Fruit fly (Drosophila melanogaster) S2 (cell line): ENCODE measurements around the gene CG18662.

Experiments
- CG8478 ChIP-seq: fragments of >200 bp; optimal IDR thresholded peaks from 2 replicates; lab custom pipeline; 2018
- CTCF ChIP-seq, 2 experiments: fragments of >200 bp; optimal IDR thresholded peaks; 2 replicates each; lab custom pipeline; 2018

DNA sequence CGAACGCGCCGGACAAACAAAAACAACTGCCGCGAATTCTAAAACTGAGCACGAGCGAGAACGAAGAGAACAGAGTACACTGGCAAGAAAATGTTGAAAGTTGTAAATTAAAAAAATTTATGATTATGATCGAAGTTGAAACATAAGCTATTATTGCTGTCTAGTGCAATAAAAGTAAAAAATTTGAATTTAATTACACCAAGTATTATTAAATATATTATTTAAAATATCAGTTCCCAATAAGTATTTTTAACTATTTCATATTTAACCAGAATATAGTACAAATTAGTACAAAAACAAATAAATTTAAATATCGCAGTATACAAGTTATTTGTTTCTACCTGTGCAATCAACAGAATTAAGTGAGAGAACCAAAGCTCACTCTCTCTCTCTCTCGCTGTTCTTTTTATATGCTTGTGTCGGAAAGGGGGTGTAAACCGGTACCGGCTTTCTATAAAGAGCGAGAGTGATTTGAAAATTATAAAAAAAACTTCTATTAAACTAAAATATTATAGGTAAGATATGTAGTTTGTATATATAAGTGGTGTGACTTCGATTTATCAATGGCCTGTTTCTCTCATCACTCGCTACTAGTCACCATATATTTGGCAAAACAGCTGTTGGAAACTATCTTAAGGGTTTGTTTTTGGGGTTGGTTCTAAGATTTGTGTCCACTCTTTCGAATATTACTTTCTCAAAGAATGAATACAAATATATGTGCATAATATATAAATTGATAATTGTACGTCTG, 29.1 kb upstream of the CG18662 start, which contains the start of gene C1GalTA:
- TF ChIP-seq CTCF (optimal IDR thresholded peaks at IDR 0.05; lab: Kevin White, UChicago) (no peak), CG8478 (peak; percentile 1)
